Worm (Caenorhabditis elegans) whole organism, early embryonic: ENCODE results near the gene F38B7.3.

Source experiments
- B0310.2 ChIP-seq: sonication (generic microtip); optimal IDR thresholded peaks from 2 replicates; lab custom pipeline; 2016; ENCODE audit warnings: mild to moderate bottlenecking, missing genetic modification characterization, missing compliant biosample characterization
- F13C5.2 ChIP-seq: sonication (generic microtip); optimal IDR thresholded peaks from 2 replicates; lab custom pipeline; 2017; ENCODE audit warnings: mild to moderate bottlenecking, missing genetic modification characterization, inconsistent platforms, missing compliant biosample characterization
- aly-1 ChIP-seq: sonication (generic microtip); optimal IDR thresholded peaks from 2 replicates; lab custom pipeline; 2016; ENCODE audit warnings: missing genetic modification characterization, missing compliant biosample characterization
- ama-1 ChIP-seq: fragments of 150-350 bp; optimal IDR thresholded peaks from 2 replicates; lab custom pipeline; 2014
- ceh-13 ChIP-seq: fragments of 200-800 bp; sonication (Bioruptor generic); optimal IDR thresholded peaks from 2 replicates; lab custom pipeline; 2018; ENCODE audit warnings: mild to moderate bottlenecking, missing genetic modification characterization, missing compliant biosample characterization
- ceh-36 ChIP-seq: sonication (generic microtip); optimal IDR thresholded peaks from 2 replicates; lab custom pipeline; 2016; ENCODE audit warnings: missing genetic modification characterization, inconsistent platforms, missing compliant biosample characterization
- ets-7 ChIP-seq: sonication (generic microtip); optimal IDR thresholded peaks from 2 replicates; lab custom pipeline; 2016; ENCODE audit warnings: missing genotype, missing genetic modification characterization, missing compliant biosample characterization
- flt-1 ChIP-seq: fragments of 200-800 bp; sonication (Bioruptor generic); IDR thresholded peaks from 2 replicates; pipeline ENCODE4 v1.3.6; 2022; ENCODE audit warnings: missing genetic modification characterization, missing compliant biosample characterization
- hmbx-1 ChIP-seq: sonication (generic microtip); optimal IDR thresholded peaks from 2 replicates; lab custom pipeline; 2016; ENCODE audit warnings: mild to moderate bottlenecking, missing genetic modification characterization, missing compliant biosample characterization
- hmg-4 ChIP-seq: fragments of 200-800 bp; sonication (Bioruptor generic); optimal IDR thresholded peaks from 2 replicates; lab custom pipeline; 2018; ENCODE audit warnings: mild to moderate bottlenecking, missing genetic modification characterization, missing compliant biosample characterization
- hnd-1 ChIP-seq: sonication (generic microtip); optimal IDR thresholded peaks from 2 replicates; lab custom pipeline; 2016; ENCODE audit warnings: missing genetic modification characterization, missing compliant biosample characterization
- pes-1 ChIP-seq: fragments of 200-800 bp; sonication (Bioruptor generic); IDR thresholded peaks from 2 replicates; pipeline ENCODE4 v1.3.6; 2022; ENCODE audit warnings: missing genetic modification reagents, missing genetic modification characterization, missing compliant biosample characterization
- scrt-1 ChIP-seq: fragments of 200-800 bp; sonication (Bioruptor generic); IDR thresholded peaks from 2 replicates; pipeline ENCODE4 v1.3.6; 2022; ENCODE audit warnings: missing genetic modification characterization, missing compliant biosample characterization
- sea-1 ChIP-seq: fragments of 200-800 bp; sonication (Bioruptor generic); conservative IDR thresholded peaks from 2 replicates; pipeline ENCODE4 v1.3.6; 2022; ENCODE audit warnings: missing genetic modification characterization, missing compliant biosample characterization
- tbx-11 ChIP-seq: fragments of 200-800 bp; sonication (Bioruptor generic); IDR thresholded peaks from 2 replicates; pipeline ENCODE4 v1.3.6; 2022; ENCODE audit warnings: missing genetic modification characterization, missing compliant biosample characterization
- tbx-37 ChIP-seq: fragments of 200-800 bp; sonication (Bioruptor generic); conservative IDR thresholded peaks from 2 replicates; pipeline ENCODE4 v1.3.6; 2022; ENCODE audit warnings: missing genetic modification reagents, missing genetic modification characterization, missing compliant biosample characterization
- tra-4 ChIP-seq: sonication (generic microtip); optimal IDR thresholded peaks from 2 replicates; lab custom pipeline; 2017; ENCODE audit warnings: missing genetic modification characterization, missing compliant biosample characterization

Gene F38B7.3

DNA sequence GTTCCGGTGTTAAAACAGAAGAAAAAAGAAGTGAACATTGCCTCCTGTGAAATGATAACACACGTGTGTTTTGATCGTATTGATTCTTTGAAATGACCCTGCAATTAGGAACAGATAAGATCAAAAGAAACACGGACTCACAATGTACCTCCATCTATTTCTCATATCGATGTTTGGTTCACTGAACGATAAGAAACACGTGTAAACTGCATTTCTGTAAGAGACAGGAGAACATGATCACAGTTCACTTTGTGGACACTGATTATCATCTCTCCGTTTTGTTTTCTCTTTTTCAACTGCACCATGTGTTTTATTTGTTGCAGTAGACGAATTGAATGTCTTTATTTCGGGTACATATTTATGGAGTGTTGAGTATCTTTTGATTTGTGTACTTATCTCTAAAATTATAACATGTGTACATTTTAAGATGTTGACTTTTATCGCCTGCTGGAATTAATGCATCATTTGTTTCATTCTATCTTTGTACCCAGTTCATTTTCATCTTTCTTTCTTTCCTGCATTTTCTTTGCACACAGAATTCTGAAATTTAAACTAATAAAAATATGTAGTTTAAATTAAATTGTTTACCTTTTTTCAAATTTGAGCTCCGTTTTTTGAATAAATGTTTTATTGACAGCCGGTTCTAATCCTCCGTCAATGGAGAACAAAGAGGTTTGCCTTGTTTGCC, 24.0 kb downstream of the F38B7.3 start, which contains the start of the genes H12C20.7 and nhr-68:
Gene H12C20.7 (minus strand): TSS at position 188 of the 688 bp plus-strand sequence.
Gene nhr-68 (plus strand): TSS at position 638 of the 688 bp plus-strand sequence.
- TF ChIP-seq ets-7 (tag; lab: Kevin White, UChicago) (no peak), hmg-4 (GFP tag; lab: Kevin White, UChicago) (no peak), flt-1 (GFP tag; lab: Robert Waterston, UW) (no peak), tbx-37 (GFP tag; lab: Robert Waterston, UW) (no peak), B0310.2 (tag; lab: Kevin White, UChicago) (no peak)

DNA sequence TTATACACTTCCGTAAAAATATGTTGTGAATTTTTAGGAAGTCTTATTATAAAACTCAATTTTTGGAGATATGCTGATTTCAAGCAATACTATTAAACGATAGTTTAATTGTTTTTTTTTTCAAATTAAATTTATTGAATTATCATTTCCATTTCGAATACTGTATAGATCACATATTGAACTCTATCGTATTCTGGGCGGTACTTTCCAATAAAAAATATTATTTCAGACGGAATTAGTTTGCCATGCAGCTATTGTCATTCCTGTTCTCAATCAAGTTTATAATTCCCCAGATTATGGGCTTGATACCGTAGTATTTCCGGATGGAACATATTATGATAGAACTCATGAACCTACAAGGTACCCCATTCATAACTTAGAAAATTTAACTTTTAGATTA, 25.7 kb downstream of the F38B7.3 start:
- no peak for TF ChIP-seq pes-1
- no peak for TF ChIP-seq aly-1
- TF ChIP-seq ceh-13 (GFP tag; lab: Kevin White, UChicago): no peak
- no peak for TF ChIP-seq sea-1 (GFP tag; lab: Robert Waterston, UW)
- no peak for TF ChIP-seq hmg-4 (GFP tag; lab: Kevin White, UChicago)
- TF ChIP-seq tbx-11 (GFP tag; lab: Robert Waterston, UW): no peak
- no peak for TF ChIP-seq hnd-1 (tag; lab: Kevin White, UChicago)
- TF ChIP-seq ama-1: no peak
- TF ChIP-seq hmbx-1 (tag; lab: Kevin White, UChicago): no peak
- TF ChIP-seq B0310.2 (tag; lab: Kevin White, UChicago): no peak
- TF ChIP-seq tra-4 (tag; lab: Kevin White, UChicago): no peak
- TF ChIP-seq tbx-37 (GFP tag; lab: Robert Waterston, UW): no peak
- TF ChIP-seq scrt-1: no peak
- TF ChIP-seq ets-7 (tag; lab: Kevin White, UChicago): no peak
- no peak for TF ChIP-seq flt-1 (GFP tag; lab: Robert Waterston, UW)
- TF ChIP-seq ceh-36 (tag; lab: Kevin White, UChicago): no peak
- no peak for TF ChIP-seq F13C5.2 (tag; lab: Kevin White, UChicago)

DNA sequence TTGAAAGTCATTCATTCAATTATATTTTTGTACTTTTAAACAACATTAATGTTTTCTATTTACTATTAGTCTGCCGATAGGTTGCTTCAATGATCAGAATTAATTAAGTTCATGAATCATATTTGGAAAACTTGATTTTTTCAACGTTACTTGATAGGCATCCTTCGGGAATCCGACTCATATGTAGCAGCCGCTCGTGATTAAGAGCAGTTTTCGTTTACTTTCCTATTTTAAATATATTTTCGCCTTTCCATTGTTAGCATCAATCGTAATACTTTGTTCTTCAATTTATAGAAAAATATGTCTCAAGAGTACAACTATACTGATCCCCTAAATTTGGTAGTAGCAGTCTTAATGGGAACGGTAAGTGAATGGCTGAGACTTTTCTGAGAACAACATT, 31.9 kb downstream of the F38B7.3 start, which contains the start of gene srx-90:
Gene srx-90 (plus strand): TSS at position 301 of the 400 bp plus-strand sequence.
- TF ChIP-seq pes-1: no peak
- TF ChIP-seq ama-1: no peak
- no peak for TF ChIP-seq aly-1
- TF ChIP-seq hmg-4 (GFP tag; lab: Kevin White, UChicago): no peak
- no peak for TF ChIP-seq hmbx-1 (tag; lab: Kevin White, UChicago)
- no peak for TF ChIP-seq tra-4 (tag; lab: Kevin White, UChicago)
- no peak for TF ChIP-seq ets-7 (tag; lab: Kevin White, UChicago)
- no peak for TF ChIP-seq sea-1 (GFP tag; lab: Robert Waterston, UW)
- no peak for TF ChIP-seq scrt-1
- TF ChIP-seq ceh-13 (GFP tag; lab: Kevin White, UChicago): no peak
- no peak for TF ChIP-seq flt-1 (GFP tag; lab: Robert Waterston, UW)
- no peak for TF ChIP-seq tbx-37 (GFP tag; lab: Robert Waterston, UW)
- TF ChIP-seq F13C5.2 (tag; lab: Kevin White, UChicago): no peak
- TF ChIP-seq ceh-36 (tag; lab: Kevin White, UChicago): no peak

DNA sequence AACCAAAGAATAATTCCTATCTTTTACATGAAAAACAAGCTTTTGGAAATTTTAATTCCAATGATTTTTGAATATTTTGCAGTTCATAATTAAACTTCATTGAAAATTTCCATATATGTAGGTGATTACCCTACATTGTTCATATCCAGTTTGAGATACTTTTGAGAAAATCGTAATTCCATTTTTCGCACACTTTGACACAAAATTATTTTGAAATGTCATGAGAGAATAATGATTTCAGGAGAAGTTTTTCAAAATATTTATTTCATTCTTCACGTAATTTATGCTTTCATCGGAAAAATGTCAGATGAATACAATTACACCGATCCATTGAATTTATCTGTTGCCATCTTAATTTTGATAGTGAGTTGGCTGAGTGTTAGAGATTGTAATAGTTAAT, 34.3 kb downstream of the F38B7.3 start, which contains the start of gene srx-88:
Gene srx-88 (plus strand): TSS at position 301 of the 400 bp plus-strand sequence.
- TF ChIP-seq tra-4 (tag; lab: Kevin White, UChicago) (no peak), hmbx-1 (tag; lab: Kevin White, UChicago) (no peak), pes-1 (no peak), aly-1 (no peak)

DNA sequence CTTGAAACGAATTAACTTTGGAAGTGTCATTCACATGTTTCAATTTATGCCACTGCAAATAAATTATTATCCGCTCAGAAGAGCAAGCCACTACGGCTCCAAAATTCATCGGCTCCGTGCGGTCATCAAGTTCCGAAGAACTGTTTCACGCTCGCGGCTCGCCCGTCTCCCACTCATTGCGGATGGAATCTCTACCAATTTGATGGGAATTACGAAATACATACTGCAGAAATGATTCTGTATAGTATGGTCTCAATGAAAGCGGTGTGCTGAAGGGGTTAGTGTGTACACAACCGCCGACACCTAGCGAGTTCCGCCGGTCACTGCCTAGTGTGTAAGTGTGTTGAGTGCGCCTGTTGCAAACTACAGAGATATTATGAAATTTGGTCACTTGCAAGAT, 36.2 kb downstream of the F38B7.3 start:
- TF ChIP-seq tbx-11 (GFP tag; lab: Robert Waterston, UW): no peak
- TF ChIP-seq tbx-37 (GFP tag; lab: Robert Waterston, UW): no peak
- no peak for TF ChIP-seq B0310.2 (tag; lab: Kevin White, UChicago)
- TF ChIP-seq ceh-36 (tag; lab: Kevin White, UChicago): no peak
- no peak for TF ChIP-seq hmbx-1 (tag; lab: Kevin White, UChicago)
- TF ChIP-seq sea-1 (GFP tag; lab: Robert Waterston, UW): no peak
- no peak for TF ChIP-seq pes-1
- no peak for TF ChIP-seq scrt-1

- TF ChIP-seq tbx-37 (GFP tag; lab: Robert Waterston, UW) (no peak), F13C5.2 (tag; lab: Kevin White, UChicago) (no peak), ceh-13 (GFP tag; lab: Kevin White, UChicago) (no peak), scrt-1 (no peak), flt-1 (GFP tag; lab: Robert Waterston, UW) (no peak), tra-4 (tag; lab: Kevin White, UChicago) (no peak), hnd-1 (tag; lab: Kevin White, UChicago) (no peak)
These were observed 40.5 kb downstream of the F38B7.3 start, which contains the start of gene srx-82 for ce11 chrV:11589433-11589832. TSS of gene srx-82 (plus strand) at chrV:11589733.

ce11 chrV:11593427-11593826, 44.5 kb downstream of the F38B7.3 start, which contains the start of gene srx-80:
TSS of gene srx-80 (plus strand) at chrV:11593727.
- TF ChIP-seq ama-1 (no peak), aly-1 (no peak), flt-1 (GFP tag; lab: Robert Waterston, UW) (no peak), ceh-36 (tag; lab: Kevin White, UChicago) (no peak), sea-1 (GFP tag; lab: Robert Waterston, UW) (no peak), hmg-4 (GFP tag; lab: Kevin White, UChicago) (no peak), ceh-13 (GFP tag; lab: Kevin White, UChicago) (no peak), F13C5.2 (tag; lab: Kevin White, UChicago) (no peak), tbx-37 (GFP tag; lab: Robert Waterston, UW) (no peak), scrt-1 (no peak)
